Fruit fly (Drosophila melanogaster): ENCODE data around the gene S-Lap1.
A peak's percentile ranks its signal among the peaks of the same experiment; 100 is the strongest.

Gene S-Lap1

DNA sequence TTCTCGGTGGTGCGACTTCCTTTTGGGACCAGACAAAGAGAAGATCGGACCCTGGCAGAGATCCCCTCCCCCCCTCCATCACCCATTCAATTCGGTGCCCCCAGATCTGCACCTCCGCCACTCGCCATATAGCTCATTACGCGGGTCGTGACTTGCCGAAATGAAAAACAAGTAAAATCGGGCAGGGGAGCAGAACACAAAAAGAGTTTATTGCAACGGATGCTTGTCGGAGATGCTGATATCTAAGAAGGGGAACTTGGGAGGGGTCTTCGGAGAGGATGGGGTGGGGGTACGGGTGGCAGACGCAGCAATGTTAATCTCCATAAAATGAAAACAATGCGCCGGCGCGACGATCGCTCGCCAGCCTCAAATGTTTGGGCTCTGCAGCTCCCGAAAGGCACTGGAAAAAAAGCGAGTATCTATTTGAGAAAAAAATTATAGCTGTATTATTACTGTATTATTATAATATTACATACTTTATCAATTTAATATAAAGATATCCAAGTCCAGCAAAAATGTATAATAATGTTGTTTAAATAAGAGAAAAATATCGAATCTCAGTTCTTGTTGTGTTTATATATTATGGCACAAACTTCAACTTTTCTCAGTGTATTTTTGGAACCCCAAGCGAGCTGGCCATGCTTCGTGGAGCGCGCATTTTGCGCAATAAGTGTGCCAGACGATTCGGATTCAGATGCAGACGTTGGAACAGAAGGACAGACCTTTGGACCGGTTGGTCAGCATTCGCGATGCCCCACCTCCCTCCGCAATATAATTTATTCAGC is 51.0 kb downstream of the S-Lap1 start (continued):
- TF ChIP-seq kah (GFP tag; optimal IDR thresholded peaks at IDR 0.05) (no peak), lola (GFP tag; optimal IDR thresholded peaks at IDR 0.05) (peak in 1 of 3 experiments; percentile 63), CG2678 (tag; optimal IDR thresholded peaks at IDR 0.05) (peak; percentile 51), cwo (GFP tag; optimal IDR thresholded peaks at IDR 0.05) (no peak), Doc2 (GFP tag; IDR thresholded peaks at IDR 0.05) (no peak), CG7987 (GFP tag; optimal IDR thresholded peaks at IDR 0.05) (no peak), HLH3B (GFP tag; IDR thresholded peaks at IDR 0.05) (no peak), CG31388 (GFP tag; optimal IDR thresholded peaks at IDR 0.05) (no peak), CG3065 (GFP tag; optimal IDR thresholded peaks at IDR 0.05) (no peak), CG3726 (GFP tag; IDR thresholded peaks at IDR 0.05) (no peak), stwl (tag; optimal IDR thresholded peaks at IDR 0.05) (no peak), CG11696 (GFP tag; IDR thresholded peaks at IDR 0.05) (no peak), tap (tag; optimal IDR thresholded peaks at IDR 0.05) (no peak), CG10147 (GFP tag; optimal IDR thresholded peaks at IDR 0.05) (no peak), CG4820 (GFP tag; optimal IDR thresholded peaks at IDR 0.05) (peak; percentile 24), CG13775 (GFP tag; optimal IDR thresholded peaks at IDR 0.05) (peak; percentile 8), Hr3 (GFP tag; optimal IDR thresholded peaks at IDR 0.05) (no peak), CG15269 (tag; optimal IDR thresholded peaks at IDR 0.05) (peak; percentile 39), CG30403 (GFP tag; optimal IDR thresholded peaks at IDR 0.05) (peak; percentile 10), NFAT (GFP tag; IDR thresholded peaks at IDR 0.05) (no peak), CG10209 (GFP tag; optimal IDR thresholded peaks at IDR 0.05) (peak; percentile 13), Dll (GFP tag; IDR thresholded peaks at IDR 0.05; ENCODE audit: partially characterized antibody) (no peak), CG4328 (GFP tag; optimal IDR thresholded peaks at IDR 0.05) (no peak), hkb (optimal IDR thresholded peaks at IDR 0.05) (no peak), hkb (GFP tag; IDR thresholded peaks at IDR 0.05) (peak; percentile 53), CG5180 (GFP tag; optimal IDR thresholded peaks at IDR 0.05) (no peak), Dad (GFP tag; optimal IDR thresholded peaks at IDR 0.05) (no peak), chm (GFP tag; IDR thresholded peaks at IDR 0.05) (no peak), CG16813 (GFP tag; IDR thresholded peaks at IDR 0.05; ENCODE audit: partially characterized antibody) (no peak), ssp (GFP tag; IDR thresholded peaks at IDR 0.05) (no peak), CG7745 (tag; optimal IDR thresholded peaks at IDR 0.05) (no peak), row (GFP tag; IDR thresholded peaks at IDR 0.05) (peak; percentile 66), gem (tag; optimal IDR thresholded peaks at IDR 0.05) (peak; percentile 68), bigmax (GFP tag; optimal IDR thresholded peaks at IDR 0.05) (no peak), CG7839 (tag; optimal IDR thresholded peaks at IDR 0.05) (peak; percentile 53), B-H2 (GFP tag; optimal IDR thresholded peaks at IDR 0.05) (no peak), Dp (GFP tag; optimal IDR thresholded peaks at IDR 0.05) (no peak), gcm (GFP tag; optimal IDR thresholded peaks at IDR 0.05) (peak; percentile 29), chif (GFP tag; optimal IDR thresholded peaks at IDR 0.05) (no peak), cas (GFP tag; IDR thresholded peaks at IDR 0.05) (no peak), CG14050 (GFP tag; IDR thresholded peaks at IDR 0.05) (no peak), CG2129 (GFP tag; IDR thresholded peaks at IDR 0.05; ENCODE audit: partially characterized antibody) (no peak), Dip3 (GFP tag; optimal IDR thresholded peaks at IDR 0.05) (no peak), Atf6 (GFP tag; IDR thresholded peaks at IDR 0.05) (no peak), CG4404 (GFP tag; IDR thresholded peaks at IDR 0.05) (0 out of 2 replicates have a peak, but pooled peaks have one; percentile 12), h (optimal IDR thresholded peaks at IDR 0.05) (no peak), phol (tag; optimal IDR thresholded peaks at IDR 0.05) (peak; percentile 61), CG15011 (GFP tag; optimal IDR thresholded peaks at IDR 0.05) (no peak), CG13624 (GFP tag; optimal IDR thresholded peaks at IDR 0.05) (no peak), CG33213 (GFP tag; optimal IDR thresholded peaks at IDR 0.05) (no peak)

Data from whole organism, embryonic.